Fruit fly (Drosophila melanogaster): Measurements from ENCODE around the gene CG14200.

The CG14200 gene

dm6 chrX:19494830-19495610 is at the start of gene CG14200, which contains the start of the genes ksh and Pfrx:
CG14200 (plus strand) TSS chrX:19495505.
ksh (minus strand) TSS chrX:19494992.
Pfrx (plus strand) TSS chrX:19495505.
- TF ChIP-seq eg (GFP tag; IDR thresholded peaks at IDR 0.05) (0 out of 3 replicates have a peak, but pooled peaks have one; percentile 24), topi (GFP tag; optimal IDR thresholded peaks at IDR 0.05) (peak; percentile 5), cyc (GFP tag; optimal IDR thresholded peaks at IDR 0.05) (peak; percentile 12), OdsH (GFP tag; optimal IDR thresholded peaks at IDR 0.05) (no peak), Eip78C (GFP tag) (peak; percentile 49), lz (GFP tag; optimal IDR thresholded peaks at IDR 0.05) (peak; percentile 5), CG31627 (GFP tag; optimal IDR thresholded peaks at IDR 0.05) (peak; percentile 24), CG3032 (tag; optimal IDR thresholded peaks at IDR 0.05) (no peak), Hr39 (GFP tag; optimal IDR thresholded peaks at IDR 0.05) (peak; percentile 34), dsx (GFP tag; optimal IDR thresholded peaks at IDR 0.05; ENCODE audit: poor library complexity, severe bottlenecking) (peak; percentile 67), CG10669 (GFP tag; optimal IDR thresholded peaks at IDR 0.05) (no peak)

- TF ChIP-seq ss (GFP tag; optimal IDR thresholded peaks at IDR 0.05): peak in 1 of 2 experiments; percentile 4
- peak; percentile 1 for TF ChIP-seq CG3919 (GFP tag; optimal IDR thresholded peaks at IDR 0.05)
- no peak for TF ChIP-seq CG8319 (GFP tag; optimal IDR thresholded peaks at IDR 0.05)
- no peak for TF ChIP-seq CG7368 (GFP tag; optimal IDR thresholded peaks at IDR 0.05)
- TF ChIP-seq lz (GFP tag; optimal IDR thresholded peaks at IDR 0.05): no peak
- peak; percentile 70 for TF ChIP-seq Eip78C (GFP tag)
- peak; percentile 54 for TF ChIP-seq svp (GFP tag)
- TF ChIP-seq CG32006 (GFP tag; optimal IDR thresholded peaks at IDR 0.05): peak; percentile 35
- TF ChIP-seq CG6276 (GFP tag; optimal IDR thresholded peaks at IDR 0.05): no peak
- no peak for TF ChIP-seq CG1621 (tag; optimal IDR thresholded peaks at IDR 0.05)
- TF ChIP-seq Sox15 (GFP tag; optimal IDR thresholded peaks at IDR 0.05): no peak
- no peak for TF ChIP-seq Hr39 (GFP tag; optimal IDR thresholded peaks at IDR 0.05)
- no peak for TF ChIP-seq Sox14 (GFP tag; optimal IDR thresholded peaks at IDR 0.05)
- no peak for TF ChIP-seq dac (GFP tag; optimal IDR thresholded peaks at IDR 0.05)
- no peak for TF ChIP-seq fd85E (GFP tag; optimal IDR thresholded peaks at IDR 0.05)
- TF ChIP-seq Hr38 (GFP tag; optimal IDR thresholded peaks at IDR 0.05): no peak
- TF ChIP-seq Ets21C (GFP tag; optimal IDR thresholded peaks at IDR 0.05): no peak
- no peak for TF ChIP-seq esn (GFP tag; optimal IDR thresholded peaks at IDR 0.05)
- no peak for TF ChIP-seq CG4318 (GFP tag; optimal IDR thresholded peaks at IDR 0.05)
- no peak for TF ChIP-seq topi (GFP tag; optimal IDR thresholded peaks at IDR 0.05)
- TF ChIP-seq Lpt (GFP tag; optimal IDR thresholded peaks at IDR 0.05): no peak
- TF ChIP-seq Eip75B (GFP tag; optimal IDR thresholded peaks at IDR 0.05): peak; percentile 9
- no peak for TF ChIP-seq Blimp-1 (GFP tag; optimal IDR thresholded peaks at IDR 0.05)
- peak in 1 of 2 experiments; percentile 25 for TF ChIP-seq salr (GFP tag; optimal IDR thresholded peaks at IDR 0.05)
- TF ChIP-seq CG8632 (GFP tag; optimal IDR thresholded peaks at IDR 0.05): no peak
- TF ChIP-seq CG10669 (GFP tag; optimal IDR thresholded peaks at IDR 0.05): no peak
- no peak for TF ChIP-seq Met (GFP tag; optimal IDR thresholded peaks at IDR 0.05)
- TF ChIP-seq CG6792 (GFP tag; optimal IDR thresholded peaks at IDR 0.05): no peak
- TF ChIP-seq spab (GFP tag; optimal IDR thresholded peaks at IDR 0.05): no peak
- TF ChIP-seq eg (GFP tag; IDR thresholded peaks at IDR 0.05): no peak
- no peak for TF ChIP-seq Eip93F (GFP tag; optimal IDR thresholded peaks at IDR 0.05)
- TF ChIP-seq Sox102F (GFP tag; optimal IDR thresholded peaks at IDR 0.05): no peak
- no peak for TF ChIP-seq CG16779 (tag; optimal IDR thresholded peaks at IDR 0.05)
- TF ChIP-seq CG8119 (GFP tag; IDR thresholded peaks at IDR 0.05): 0 out of 3 replicates have a peak, but pooled peaks have one; percentile 32
- no peak for TF ChIP-seq CG15336 (GFP tag; IDR thresholded peaks at IDR 0.05)
- TF ChIP-seq fkh (GFP tag; optimal IDR thresholded peaks at IDR 0.05): no peak
- TF ChIP-seq CG31627 (GFP tag; optimal IDR thresholded peaks at IDR 0.05): no peak
- no peak for TF ChIP-seq CG6808 (GFP tag; optimal IDR thresholded peaks at IDR 0.05)
- TF ChIP-seq CG3032 (tag; optimal IDR thresholded peaks at IDR 0.05): peak; percentile 0
- peak; percentile 13 for TF ChIP-seq Hr4 (GFP tag; optimal IDR thresholded peaks at IDR 0.05)
- no peak for TF ChIP-seq acj6 (GFP tag; optimal IDR thresholded peaks at IDR 0.05)
- TF ChIP-seq cyc (GFP tag; optimal IDR thresholded peaks at IDR 0.05): no peak
- no peak for TF ChIP-seq fd59A (GFP tag; optimal IDR thresholded peaks at IDR 0.05)
- no peak for TF ChIP-seq CG11902 (GFP tag; optimal IDR thresholded peaks at IDR 0.05)
- TF ChIP-seq CG11294 (GFP tag; IDR thresholded peaks at IDR 0.05): no peak
- TF ChIP-seq OdsH (GFP tag; optimal IDR thresholded peaks at IDR 0.05): peak; percentile 8
Measured at dm6 chrX:19448297-19448696, 47.0 kb upstream of the CG14200 start.

All from whole organism, prepupa.